Worm (Caenorhabditis elegans) whole organism, L3 larva: ENCODE results near the gene alx-1.

ENCODE experiments used
- ZK546.5 ChIP-seq: sonication (generic microtip); optimal IDR thresholded peaks from 2 replicates; lab custom pipeline; 2017; ENCODE audit warnings: missing biosample characterization, missing genetic modification characterization
- aly-2 ChIP-seq: fragments of 150-350 bp; optimal IDR thresholded peaks from 2 replicates; lab custom pipeline; 2014; ENCODE audit warnings: missing biosample characterization, missing genetic modification characterization
- ama-1 ChIP-seq: fragments of 150-350 bp; optimal IDR thresholded peaks from 2 replicates; lab custom pipeline; 2018
- ceh-28 ChIP-seq: fragments of 150-350 bp; optimal IDR thresholded peaks from 2 replicates; lab custom pipeline; 2014; ENCODE audit warnings: missing biosample characterization, missing genetic modification reagents, missing genetic modification characterization
- ceh-82 ChIP-seq: fragments of 150-350 bp; optimal IDR thresholded peaks from 2 replicates; lab custom pipeline; 2014; ENCODE audit warnings: missing biosample characterization, missing genetic modification characterization
- ceh-9 ChIP-seq: sonication (generic microtip); optimal IDR thresholded peaks from 2 replicates; lab custom pipeline; 2018; ENCODE audit warnings: missing biosample characterization, missing genetic modification characterization
- daf-12 ChIP-seq: fragments of 150-350 bp; optimal IDR thresholded peaks from 2 replicates; lab custom pipeline; 2014; ENCODE audit warnings: missing biosample characterization, missing genetic modification reagents, missing genetic modification characterization
- egl-27 ChIP-seq: sonication (generic microtip); optimal IDR thresholded peaks from 4 replicates; lab custom pipeline; 2017; ENCODE audit warnings: missing biosample characterization, missing genetic modification reagents, missing genetic modification characterization
- egl-5 ChIP-seq: fragments of 150-350 bp; optimal IDR thresholded peaks from 2 replicates; lab custom pipeline; 2017; ENCODE audit warnings: missing biosample characterization, missing genetic modification reagents, missing genetic modification characterization, inconsistent platforms
- elt-2 ChIP-seq: sonication (generic microtip); optimal IDR thresholded peaks from 2 replicates; lab custom pipeline; 2016; ENCODE audit warnings: missing genetic modification reagents, mild to moderate bottlenecking, missing genetic modification characterization, missing compliant biosample characterization
- elt-3 ChIP-seq, 3 experiments: fragments of 150-350 bp in 1 of 3; sonication (generic microtip) in 2 of 3; optimal IDR thresholded peaks; 2 replicates in 2 of 3; 4 replicates in 1 of 3; lab custom pipeline; 2014 to 2017; ENCODE audit warnings: missing biosample characterization in 3 of 3, missing genetic modification characterization in 3 of 3
- eor-1 ChIP-seq, 2 experiments: fragments of 150-350 bp; optimal IDR thresholded peaks; 2 replicates each; lab custom pipeline; 2014 to 2018; ENCODE audit warnings: missing biosample characterization in 2 of 2, missing genetic modification characterization in 2 of 2
- fkh-10 ChIP-seq: sonication (generic microtip); optimal IDR thresholded peaks from 2 replicates; lab custom pipeline; 2017; ENCODE audit warnings: missing biosample characterization, missing genetic modification reagents, missing genetic modification characterization
- fkh-2 ChIP-seq: fragments of 150-350 bp; optimal IDR thresholded peaks from 2 replicates; lab custom pipeline; 2014; ENCODE audit warnings: missing biosample characterization, missing genetic modification reagents, missing genetic modification characterization
- fos-1 ChIP-seq: fragments of 150-350 bp; optimal IDR thresholded peaks from 2 replicates; lab custom pipeline; 2014; ENCODE audit warnings: missing biosample characterization, missing genetic modification characterization
- lin-39 ChIP-seq: fragments of 150-350 bp; optimal IDR thresholded peaks from 2 replicates; lab custom pipeline; 2018; ENCODE audit warnings: missing biosample characterization, missing genetic modification reagents, missing genetic modification characterization
- lsy-12 ChIP-seq: sonication (generic microtip); optimal IDR thresholded peaks from 2 replicates; lab custom pipeline; 2016; ENCODE audit warnings: mild to moderate bottlenecking, missing genetic modification characterization, missing compliant biosample characterization
- mml-1 ChIP-seq: fragments of 150-350 bp; sonication (generic microtip); optimal IDR thresholded peaks from 3 replicates; lab custom pipeline; 2014; ENCODE audit warnings: missing biosample characterization, missing genetic modification characterization
- nfya-1 ChIP-seq: sonication (generic microtip); optimal IDR thresholded peaks from 2 replicates; lab custom pipeline; 2017; ENCODE audit warnings: missing genetic modification characterization, mild to moderate bottlenecking, missing compliant biosample characterization, antibody characterized with exemption, moderate library complexity; ENCODE audit not compliant: insufficient read depth
- nhr-12 ChIP-seq: fragments of 150-350 bp; optimal IDR thresholded peaks from 2 replicates; lab custom pipeline; 2014; ENCODE audit warnings: missing biosample characterization, missing genetic modification characterization
- nhr-23 ChIP-seq: fragments of 150-350 bp; optimal IDR thresholded peaks from 2 replicates; lab custom pipeline; 2014; ENCODE audit warnings: missing biosample characterization, missing genetic modification reagents, missing genetic modification characterization
- nhr-237 ChIP-seq: fragments of 150-350 bp; optimal IDR thresholded peaks from 2 replicates; lab custom pipeline; 2014; ENCODE audit warnings: missing biosample characterization, missing genetic modification characterization
- nhr-25 ChIP-seq: sonication (generic microtip); optimal IDR thresholded peaks from 2 replicates; lab custom pipeline; 2017; ENCODE audit warnings: missing biosample characterization, missing genetic modification characterization
- nhr-76 ChIP-seq: fragments of 150-350 bp; sonication (generic microtip); optimal IDR thresholded peaks from 5 replicates; lab custom pipeline; 2014; ENCODE audit warnings: missing biosample characterization, missing genetic modification characterization
- pha-4 ChIP-seq: fragments of 150-350 bp; optimal IDR thresholded peaks from 2 replicates; lab custom pipeline; 2014; ENCODE audit warnings: missing biosample characterization, missing genetic modification reagents, missing genetic modification characterization
- pqm-1 ChIP-seq: fragments of 150-350 bp; optimal IDR thresholded peaks from 2 replicates; lab custom pipeline; 2017; ENCODE audit warnings: missing biosample characterization, missing genetic modification characterization, inconsistent platforms
- sea-2 ChIP-seq: fragments of 150-350 bp; sonication (generic microtip); optimal IDR thresholded peaks from 4 replicates; lab custom pipeline; 2014; ENCODE audit warnings: missing biosample characterization, missing genetic modification reagents, missing genetic modification characterization
- skn-1 ChIP-seq: fragments of 150-350 bp; optimal IDR thresholded peaks from 2 replicates; lab custom pipeline; 2014; ENCODE audit warnings: missing biosample characterization, missing genetic modification characterization
- tbx-2 ChIP-seq: sonication (generic microtip); optimal IDR thresholded peaks from 2 replicates; lab custom pipeline; 2016; ENCODE audit warnings: mild to moderate bottlenecking, missing genetic modification characterization, missing compliant biosample characterization
- unc-39 ChIP-seq: sonication (generic microtip); optimal IDR thresholded peaks from 4 replicates; lab custom pipeline; 2017; ENCODE audit warnings: missing biosample characterization, missing genetic modification characterization
- zag-1 ChIP-seq: fragments of 150-350 bp; optimal IDR thresholded peaks from 2 replicates; lab custom pipeline; 2014; ENCODE audit warnings: missing biosample characterization, missing genetic modification characterization
- ztf-11 ChIP-seq: fragments of 150-350 bp; optimal IDR thresholded peaks from 2 replicates; lab custom pipeline; 2014; ENCODE audit warnings: missing biosample characterization, missing genetic modification characterization
- ztf-4 ChIP-seq: fragments of 150-350 bp; optimal IDR thresholded peaks from 2 replicates; lab custom pipeline; 2014; ENCODE audit warnings: missing biosample characterization, missing genetic modification characterization

The alx-1 gene

ce11 chrIII:9920764-9921163, 36.4 kb upstream of the alx-1 start, which contains the start of gene F40F12.3:
TSS of gene F40F12.3 (minus strand) at chrIII:9920864.
- TF ChIP-seq tbx-2 (tag; lab: Kevin White, UChicago), result no peak
- TF ChIP-seq zag-1, result no peak
- TF ChIP-seq egl-27 (tag; lab: Kevin White, UChicago), result no peak
- no peak for TF ChIP-seq egl-5 (tag; lab: Kevin White, UChicago)
- no peak for TF ChIP-seq nfya-1 (tag; lab: Kevin White, UChicago)
- TF ChIP-seq sea-2 (GFP tag; lab: Kevin White, UChicago), result no peak
- TF ChIP-seq fos-1 (tag; lab: Kevin White, UChicago), result no peak
- no peak for TF ChIP-seq unc-39 (tag; lab: Kevin White, UChicago)
- TF ChIP-seq skn-1 (tag; lab: Kevin White, UChicago), result no peak

ce11 chrIII:9922310-9922709, 34.8 kb upstream of the alx-1 start:
- TF ChIP-seq elt-2 (tag; lab: Kevin White, UChicago), result peak; percentile 71
- TF ChIP-seq nhr-12, result no peak
- peak; percentile 2 for TF ChIP-seq ceh-28 (tag; lab: Kevin White, UChicago)
- TF ChIP-seq pha-4 (tag; lab: Kevin White, UChicago), result peak; percentile 43
- peak; percentile 71 for TF ChIP-seq pqm-1

DNA sequence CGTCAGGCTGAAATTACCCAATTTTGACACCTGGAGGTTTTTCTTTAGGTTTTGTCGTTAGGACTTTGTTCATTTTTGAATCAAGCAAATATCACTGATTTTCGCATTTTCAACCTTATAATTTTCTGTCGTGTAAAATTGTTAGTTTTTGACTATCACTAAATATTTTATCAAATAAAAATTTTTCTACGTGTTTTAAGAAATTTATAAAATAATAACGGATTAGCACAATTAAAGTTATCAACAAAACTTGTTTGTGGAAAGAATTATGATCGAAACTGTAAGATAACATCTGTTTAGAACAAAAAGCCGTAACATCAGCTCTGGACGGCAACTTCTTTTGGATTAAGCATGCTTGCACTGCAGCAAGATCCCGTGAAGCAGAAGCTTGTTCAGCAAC, 34.3 kb upstream of the alx-1 start, which contains the start of gene cbp-2:
cbp-2 (plus strand) TSS at position 301 of the 400 bp plus-strand sequence.
- TF ChIP-seq nhr-237 (tag; lab: Kevin White, UChicago), result no peak
- no peak for TF ChIP-seq elt-3 (tag; optimal IDR thresholded peaks at IDR 0.05; lab: Kevin White, UChicago)
- no peak for TF ChIP-seq ceh-82
- no peak for TF ChIP-seq nfya-1 (tag; lab: Kevin White, UChicago)
- TF ChIP-seq nhr-12, result no peak
- no peak for TF ChIP-seq nhr-76 (tag; lab: Kevin White, UChicago)
- TF ChIP-seq ZK546.5, result no peak
- no peak for TF ChIP-seq ama-1
- TF ChIP-seq pqm-1, result no peak
- no peak for TF ChIP-seq nhr-25 (tag; lab: Kevin White, UChicago)
- TF ChIP-seq mml-1 (tag; lab: Kevin White, UChicago), result no peak
- TF ChIP-seq eor-1 (tag; optimal IDR thresholded peaks at IDR 0.05; lab: Kevin White, UChicago), result no peak
- TF ChIP-seq ceh-28 (tag; lab: Kevin White, UChicago), result no peak

DNA sequence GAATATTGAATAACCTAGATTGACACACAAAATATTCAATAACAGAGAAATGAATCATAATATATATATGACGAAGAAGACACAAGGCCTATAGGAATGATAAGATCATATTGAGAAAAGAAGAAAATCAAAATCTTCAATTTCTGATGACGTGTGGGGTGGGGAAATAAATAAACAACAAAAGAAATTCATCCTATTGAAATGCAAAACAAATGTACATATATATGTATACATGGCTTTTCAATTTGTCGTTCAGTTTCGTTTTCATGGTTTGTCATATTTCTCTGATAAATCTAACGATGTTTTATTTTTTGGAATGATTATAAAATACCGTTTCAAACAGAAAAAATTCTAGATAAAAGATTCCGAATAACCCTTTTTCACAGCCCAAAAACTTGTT, 30.5 kb upstream of the alx-1 start, which contains the start of gene ttr-3:
ttr-3 (minus strand) TSS at position 101 of the 400 bp plus-strand sequence.
- no peak for TF ChIP-seq lin-39 (tag; lab: Kevin White, UChicago)
- no peak for TF ChIP-seq ceh-9 (tag; lab: Kevin White, UChicago)
- no peak for TF ChIP-seq pqm-1
- TF ChIP-seq elt-3 (tag; optimal IDR thresholded peaks at IDR 0.05; lab: Kevin White, UChicago), result no peak
- no peak for TF ChIP-seq egl-5 (tag; lab: Kevin White, UChicago)
- TF ChIP-seq ceh-82, result no peak
- no peak for TF ChIP-seq ztf-4 (tag; lab: Kevin White, UChicago)

DNA sequence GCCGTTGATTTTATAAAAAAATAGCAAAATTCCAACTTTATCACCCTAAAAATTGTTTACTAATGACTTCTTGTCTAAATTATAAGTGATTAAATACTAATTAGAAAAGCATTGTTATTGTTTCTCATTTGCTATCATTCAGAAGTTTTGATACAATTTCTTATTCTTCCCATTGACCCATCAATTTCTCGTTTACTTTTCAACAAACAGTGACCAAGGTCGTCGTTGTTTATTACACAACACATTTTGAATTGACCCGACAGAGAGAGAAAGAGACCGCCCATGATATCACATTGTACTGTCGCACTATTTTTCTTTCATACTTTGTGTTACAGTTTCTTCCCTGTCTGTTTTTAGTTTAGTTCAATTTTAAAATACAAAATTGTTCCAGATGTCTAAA, 29.8 kb upstream of the alx-1 start, which contains the start of gene ttr-2:
ttr-2 (plus strand) TSS at position 392 of the 400 bp plus-strand sequence.
- peak; percentile 3 for TF ChIP-seq nhr-23
- peak; percentile 24 for TF ChIP-seq nhr-25 (tag; lab: Kevin White, UChicago)
- TF ChIP-seq ceh-28 (tag; lab: Kevin White, UChicago), result no peak
- no peak for TF ChIP-seq ceh-82

- TF ChIP-seq ZK546.5, result no peak
- TF ChIP-seq ceh-28 (tag; lab: Kevin White, UChicago), result no peak
- no peak for TF ChIP-seq lsy-12
- TF ChIP-seq fkh-10, result no peak
- TF ChIP-seq daf-12 (tag; lab: Kevin White, UChicago), result no peak
- TF ChIP-seq ztf-11 (tag; lab: Kevin White, UChicago), result no peak
- TF ChIP-seq lin-39 (tag; lab: Kevin White, UChicago), result no peak
- no peak for TF ChIP-seq ama-1
- TF ChIP-seq eor-1 (tag; optimal IDR thresholded peaks at IDR 0.05; lab: Kevin White, UChicago), result no peak
- TF ChIP-seq fkh-2, result no peak
- TF ChIP-seq aly-2 (tag; lab: Kevin White, UChicago), result no peak
- TF ChIP-seq nhr-12, result no peak
These were observed 28.4 kb upstream of the alx-1 start, which contains the start of gene ttr-1 for ce11 chrIII:9928777-9929176. TSS of gene ttr-1 (plus strand) at chrIII:9929077.
